Fruit fly (Drosophila melanogaster): Measurements from ENCODE around the gene CG7565.

DNA sequence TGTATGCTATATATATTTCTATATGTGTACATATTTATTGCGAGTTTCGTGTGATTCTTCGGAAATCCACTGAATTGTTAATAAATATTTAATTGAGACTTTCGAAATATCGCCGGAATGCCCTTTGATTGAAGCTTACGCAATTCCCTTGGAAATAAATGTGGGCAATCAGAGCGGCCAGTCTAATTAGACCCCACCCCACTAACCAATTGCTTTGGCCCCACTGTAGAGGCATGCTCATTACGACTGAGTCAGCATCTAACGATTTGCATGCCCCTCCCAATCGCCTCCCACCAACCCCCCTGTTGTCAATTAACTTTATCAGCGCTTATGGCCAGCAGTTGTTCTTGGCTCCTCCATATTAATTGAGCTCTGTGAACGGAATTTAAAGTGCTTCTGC is 25.2 kb upstream of the CG7565 start:
- TF ChIP-seq psq (optimal IDR thresholded peaks at IDR 0.05) (no peak), CG8478 (optimal IDR thresholded peaks at IDR 0.05) (no peak)

All from whole organism.